Fruit fly (Drosophila melanogaster): Measurements from ENCODE around the gene brk.

- no peak for TF ChIP-seq Myc (optimal IDR thresholded peaks at IDR 0.05)
- TF ChIP-seq Dfd (GFP tag; optimal IDR thresholded peaks at IDR 0.05) = no peak
- TF ChIP-seq Abd-B (GFP tag; optimal IDR thresholded peaks at IDR 0.05) = no peak
- TF ChIP-seq Hr83 (GFP tag; optimal IDR thresholded peaks at IDR 0.05; ENCODE audit: poor library complexity, severe bottlenecking) = no peak
- TF ChIP-seq Hnf4 (GFP tag; optimal IDR thresholded peaks at IDR 0.05) = no peak
- TF ChIP-seq br (GFP tag; optimal IDR thresholded peaks at IDR 0.05) = no peak
- TF ChIP-seq CrebA (GFP tag; optimal IDR thresholded peaks at IDR 0.05; ENCODE audit: borderline replicate concordance) = no peak
- TF ChIP-seq dmrt93B (GFP tag; optimal IDR thresholded peaks at IDR 0.05) = no peak
- no peak for TF ChIP-seq sv (GFP tag; optimal IDR thresholded peaks at IDR 0.05)
- TF ChIP-seq sage (GFP tag; optimal IDR thresholded peaks at IDR 0.05) = no peak
- no peak for TF ChIP-seq foxo (GFP tag; optimal IDR thresholded peaks at IDR 0.05)
- no peak for TF ChIP-seq h (GFP tag; optimal IDR thresholded peaks at IDR 0.05)
- no peak for TF ChIP-seq fru (GFP tag; optimal IDR thresholded peaks at IDR 0.05)
Observed at dm6 chrX:7303848-7304427, 3.8 kb upstream of the brk start.

All from whole organism, wandering third instar larva.